Comparison of ENCODE assay signal across 1 fruit fly cellular context in genomic region chr3L:4103258-4104247, dm6.
TF ChIP-seq lines count a peak whose summit lies in the region.

Gene Fit1, plus strand, starts transcription at chr3L:4103564.

TF ChIP-seq in whole organism, embryonic, 481 proteins besides CTCF, POLR2A, EP300 and RAD21 (continued from another document):
- TF ChIP-seq Doc3 (GFP tag; IDR thresholded peaks at IDR 0.05; lab: Robert Waterston, UW; ENCODE audit: partially characterized antibody) (peak; percentile 51; the same call in 2 of the 3 replicates), CG17829 (tag; optimal IDR thresholded peaks at IDR 0.05; lab: Kevin White, UChicago) (no peak), HLH54F (GFP tag; optimal IDR thresholded peaks at IDR 0.05; lab: Kevin White, UChicago) (no peak), Mrtf (GFP tag; IDR thresholded peaks at IDR 0.05; lab: Robert Waterston, UW) (no peak), fd102C (GFP tag; optimal IDR thresholded peaks at IDR 0.05; lab: Kevin White, UChicago) (no peak), Usf (GFP tag; optimal IDR thresholded peaks at IDR 0.05; lab: Kevin White, UChicago) (no peak), Fer2 (tag; optimal IDR thresholded peaks at IDR 0.05; lab: Kevin White, UChicago) (no peak), CG1602 (GFP tag; optimal IDR thresholded peaks at IDR 0.05; lab: Kevin White, UChicago) (no peak), slbo (GFP tag; IDR thresholded peaks at IDR 0.05; lab: Robert Waterston, UW) (no peak), CG15696 (tag; optimal IDR thresholded peaks at IDR 0.05; lab: Kevin White, UChicago) (no peak), zen (tag; optimal IDR thresholded peaks at IDR 0.05; lab: Kevin White, UChicago) (no peak), CG17328 (GFP tag; IDR thresholded peaks at IDR 0.05; lab: Robert Waterston, UW) (no peak), CG3847 (GFP tag; IDR thresholded peaks at IDR 0.05; lab: Robert Waterston, UW) (no peak), emc (GFP tag; optimal IDR thresholded peaks at IDR 0.05; lab: Kevin White, UChicago) (no peak), gem (tag; optimal IDR thresholded peaks at IDR 0.05; lab: Kevin White, UChicago) (no peak), gce (GFP tag; IDR thresholded peaks at IDR 0.05; lab: Robert Waterston, UW) (no peak), CG8765 (GFP tag; IDR thresholded peaks at IDR 0.05; lab: Robert Waterston, UW) (no peak), bab2 (GFP tag; optimal IDR thresholded peaks at IDR 0.05; lab: Kevin White, UChicago) (no peak), so (GFP tag; IDR thresholded peaks at IDR 0.05; lab: Robert Waterston, UW) (no peak; the same call in 2 of the 3 replicates), Mes4 (GFP tag; optimal IDR thresholded peaks at IDR 0.05; lab: Kevin White, UChicago) (no peak), Optix (GFP tag; IDR thresholded peaks at IDR 0.05; lab: Robert Waterston, UW) (no peak), CG14860 (GFP tag; IDR thresholded peaks at IDR 0.05; lab: Robert Waterston, UW; ENCODE audit: partially characterized antibody) (peak; percentile 40; the same call in 2 of the 3 replicates), CG4820 (GFP tag; optimal IDR thresholded peaks at IDR 0.05; lab: Kevin White, UChicago) (no peak), CG3995 (GFP tag; optimal IDR thresholded peaks at IDR 0.05; lab: Kevin White, UChicago) (no peak), pnt (GFP tag; optimal IDR thresholded peaks at IDR 0.05; lab: Kevin White, UChicago) (no peak), chif (GFP tag; optimal IDR thresholded peaks at IDR 0.05; lab: Kevin White, UChicago) (no peak), scrt (GFP tag; optimal IDR thresholded peaks at IDR 0.05; lab: Kevin White, UChicago) (no peak), ken (GFP tag; IDR thresholded peaks at IDR 0.05; lab: Robert Waterston, UW) (no peak), Fer1 (GFP tag; optimal IDR thresholded peaks at IDR 0.05; lab: Kevin White, UChicago) (peak; percentile 35), bcd (GFP tag; optimal IDR thresholded peaks at IDR 0.05; lab: Kevin White, UChicago) (no peak), eyg (GFP tag; optimal IDR thresholded peaks at IDR 0.05; lab: Kevin White, UChicago) (no peak), CG3407 (GFP tag; optimal IDR thresholded peaks at IDR 0.05; lab: Kevin White, UChicago) (no peak), Ptx1 (GFP tag; IDR thresholded peaks at IDR 0.05; lab: Robert Waterston, UW) (no peak), CHES-1-like (GFP tag; optimal IDR thresholded peaks at IDR 0.05; lab: Kevin White, UChicago) (no peak), CG11723 (GFP tag; optimal IDR thresholded peaks at IDR 0.05; lab: Kevin White, UChicago) (no peak), fd96Cb (tag; optimal IDR thresholded peaks at IDR 0.05; lab: Kevin White, UChicago) (no peak), CG12236 (GFP tag; optimal IDR thresholded peaks at IDR 0.05; lab: Kevin White, UChicago) (no peak), CkIIα-i1 (GFP tag; IDR thresholded peaks at IDR 0.05; lab: Robert Waterston, UW) (no peak), Awh (GFP tag; IDR thresholded peaks at IDR 0.05; lab: Robert Waterston, UW) (no peak), slp2 (GFP tag; optimal IDR thresholded peaks at IDR 0.05; lab: Kevin White, UChicago) (no peak), CG2120 (GFP tag; optimal IDR thresholded peaks at IDR 0.05; lab: Kevin White, UChicago) (no peak), ssp (GFP tag; IDR thresholded peaks at IDR 0.05; lab: Robert Waterston, UW) (no peak), chn (GFP tag; optimal IDR thresholded peaks at IDR 0.05; lab: Kevin White, UChicago) (no peak), pum (GFP tag; optimal IDR thresholded peaks at IDR 0.05; lab: Kevin White, UChicago) (no peak), unpg (GFP tag; optimal IDR thresholded peaks at IDR 0.05; lab: Kevin White, UChicago) (no peak), Hr78 (GFP tag; optimal IDR thresholded peaks at IDR 0.05; lab: Kevin White, UChicago) (no peak), sens (GFP tag; lab: Kevin White, UChicago) (no peak), cg (GFP tag; optimal IDR thresholded peaks at IDR 0.05; lab: Kevin White, UChicago) (peak; percentile 42), CG17802 (tag; optimal IDR thresholded peaks at IDR 0.05; lab: Kevin White, UChicago) (no peak), CG10543 (GFP tag; optimal IDR thresholded peaks at IDR 0.05; lab: Kevin White, UChicago) (peak; percentile 90), pita (GFP tag; optimal IDR thresholded peaks at IDR 0.05; lab: Kevin White, UChicago) (no peak), CoRest (tag; optimal IDR thresholded peaks at IDR 0.05; lab: Kevin White, UChicago) (no peak), CG2199 (GFP tag; IDR thresholded peaks at IDR 0.05; lab: Robert Waterston, UW) (no peak), toy (GFP tag; IDR thresholded peaks at IDR 0.05; lab: Robert Waterston, UW) (no peak), CG17361 (GFP tag; IDR thresholded peaks at IDR 0.05; lab: Robert Waterston, UW) (no peak), trem (tag; optimal IDR thresholded peaks at IDR 0.05; lab: Kevin White, UChicago) (peak; percentile 5), nau (GFP tag; optimal IDR thresholded peaks at IDR 0.05; lab: Kevin White, UChicago) (peak; percentile 37), sens-2 (GFP tag; IDR thresholded peaks at IDR 0.05; lab: Robert Waterston, UW) (no peak), CG16815 (GFP tag; optimal IDR thresholded peaks at IDR 0.05; lab: Kevin White, UChicago) (no peak)
